Fruit fly (Drosophila melanogaster) whole organism, embryonic: ENCODE data around the gene CG15530.

Source experiments
- Antp ChIP-seq: fragments of 200-800 bp; sonication (Bioruptor generic); optimal IDR thresholded peaks from 3 replicates; lab custom pipeline; 2016; ENCODE audit warnings: missing biosample characterization, missing genetic modification characterization
- BEAF-32 ChIP-seq: fragments of 200-800 bp; sonication (Bioruptor generic); optimal IDR thresholded peaks from 3 replicates; lab custom pipeline; 2017; ENCODE audit warnings: missing biosample characterization, missing genetic modification characterization, mild to moderate bottlenecking, moderate library complexity, missing genetic modification reagents
- Blimp-1 ChIP-seq: fragments of 200-800 bp; sonication (Bioruptor generic); optimal IDR thresholded peaks from 3 replicates; lab custom pipeline; 2018; ENCODE audit warnings: missing biosample characterization, missing genetic modification characterization, mild to moderate bottlenecking, moderate library complexity, missing genetic modification reagents
- Bteb2 ChIP-seq: fragments of 200-800 bp; sonication (Bioruptor generic); optimal IDR thresholded peaks from 2 replicates; lab custom pipeline; 2016; ENCODE audit warnings: missing biosample characterization, missing genetic modification characterization
- CG10321 ChIP-seq: fragments of 200-800 bp; sonication (Bioruptor generic); IDR thresholded peaks from 2 replicates; pipeline ENCODE4 v1.3.6; 2022; ENCODE audit warnings: missing biosample characterization, missing genetic modification characterization
- CG10462 ChIP-seq: fragments of 200-800 bp; sonication (Bioruptor generic); optimal IDR thresholded peaks from 2 replicates; lab custom pipeline; 2016; ENCODE audit warnings: missing biosample characterization, missing genetic modification characterization
- CG11456 ChIP-seq: fragments of 200-800 bp; sonication (Bioruptor generic); IDR thresholded peaks from 3 replicates; pipeline ENCODE4 v1.3.6; 2022; ENCODE audit warnings: missing biosample characterization, missing genetic modification characterization
- CG12769 ChIP-seq: fragments of 200-800 bp; sonication (Bioruptor generic); optimal IDR thresholded peaks from 2 replicates; lab custom pipeline; 2019; ENCODE audit warnings: missing biosample characterization, mild to moderate bottlenecking, missing genetic modification characterization, moderate library complexity
- CG13894 ChIP-seq: fragments of 200-800 bp; sonication (Bioruptor generic); optimal IDR thresholded peaks from 3 replicates; lab custom pipeline; 2018; ENCODE audit warnings: missing biosample characterization, mild to moderate bottlenecking, missing genetic modification characterization, moderate library complexity
- CG14441 ChIP-seq: fragments of 200-800 bp; sonication (Bioruptor generic); IDR thresholded peaks from 2 replicates; pipeline ENCODE4 v1.3.6; 2022; ENCODE audit warnings: missing biosample characterization, missing genetic modification characterization
- CG15514 ChIP-seq: fragments of 200-800 bp; sonication (Bioruptor generic); optimal IDR thresholded peaks from 3 replicates; lab custom pipeline; 2017; ENCODE audit warnings: missing biosample characterization, missing genetic modification characterization, mild to moderate bottlenecking, moderate library complexity, missing genetic modification reagents
- CG16779 ChIP-seq: fragments of 200-800 bp; sonication (Bioruptor generic); IDR thresholded peaks from 2 replicates; pipeline ENCODE4 v1.3.6; 2022; ENCODE audit warnings: missing biosample characterization, missing genetic modification characterization
- CG17359 ChIP-seq: fragments of 200-800 bp; sonication (Bioruptor generic); optimal IDR thresholded peaks from 3 replicates; lab custom pipeline; 2018; ENCODE audit warnings: missing biosample characterization, mild to moderate bottlenecking, missing genetic modification characterization, moderate library complexity
- CG30403 ChIP-seq: fragments of 200-800 bp; sonication (Bioruptor generic); optimal IDR thresholded peaks from 3 replicates; lab custom pipeline; 2016; ENCODE audit warnings: missing biosample characterization, missing genetic modification characterization
- CG31365 ChIP-seq: fragments of 200-800 bp; sonication (Bioruptor generic); optimal IDR thresholded peaks from 2 replicates; lab custom pipeline; 2018; ENCODE audit warnings: missing biosample characterization, mild to moderate bottlenecking, missing genetic modification characterization
- CG4404 ChIP-seq: fragments of 200-800 bp; sonication (Bioruptor generic); IDR thresholded peaks from 2 replicates; pipeline ENCODE4 v1.3.6; 2022; ENCODE audit warnings: missing biosample characterization, missing genetic modification characterization
- CG5953 ChIP-seq: fragments of 200-800 bp; sonication (Bioruptor generic); IDR thresholded peaks from 2 replicates; pipeline ENCODE4 v1.3.6; 2022; ENCODE audit warnings: missing biosample characterization, missing genetic modification characterization
- CG8290 ChIP-seq, 3 experiments: fragments of 200-800 bp; sonication (Bioruptor generic); optimal IDR thresholded peaks; 2 replicates each; lab custom pipeline; 2016 to 2019; ENCODE audit warnings: missing biosample characterization in 3 of 3, missing genetic modification characterization in 3 of 3, mild to moderate bottlenecking in 2 of 3, moderate library complexity in 1 of 3
- CG8944 ChIP-seq: fragments of 200-800 bp; sonication (Bioruptor generic); optimal IDR thresholded peaks from 3 replicates; lab custom pipeline; 2016; ENCODE audit warnings: missing biosample characterization, missing genetic modification characterization
- D19A ChIP-seq: fragments of 200-800 bp; optimal IDR thresholded peaks from 3 replicates; lab custom pipeline; 2019; ENCODE audit warnings: missing biosample characterization, mild to moderate bottlenecking, missing genetic modification characterization, moderate library complexity
- Dp ChIP-seq: fragments of 200-800 bp; sonication (Bioruptor generic); optimal IDR thresholded peaks from 2 replicates; lab custom pipeline; 2018; ENCODE audit warnings: missing biosample characterization, mild to moderate bottlenecking, missing genetic modification characterization, moderate library complexity
- HmgZ ChIP-seq: fragments of 200-800 bp; sonication (Bioruptor generic); optimal IDR thresholded peaks from 2 replicates; lab custom pipeline; 2018; ENCODE audit warnings: missing biosample characterization, mild to moderate bottlenecking, missing genetic modification characterization
- MBD-R2 ChIP-seq: fragments of 200-800 bp; sonication (Bioruptor generic); IDR thresholded peaks from 2 replicates; pipeline ENCODE4 v1.3.6; 2022; ENCODE audit warnings: missing biosample characterization, missing genetic modification characterization
- Med ChIP-seq: fragments of 200-800 bp; sonication (Bioruptor generic); peaks from one replicate; lab custom pipeline; 2016; ENCODE audit warnings: missing biosample characterization, missing genetic modification characterization, mild to moderate bottlenecking, inconsistent platforms, moderate library complexity
- Nf-YB ChIP-seq: fragments of 200-800 bp; sonication (Bioruptor generic); optimal IDR thresholded peaks from 3 replicates; lab custom pipeline; 2019; ENCODE audit warnings: missing biosample characterization, mild to moderate bottlenecking, missing genetic modification characterization, moderate library complexity
- Pdp1 ChIP-seq, 2 experiments: fragments of 200-800 bp; sonication (Bioruptor generic); optimal IDR thresholded peaks; 3 replicates each; lab custom pipeline; 2016; ENCODE audit warnings: missing biosample characterization in 2 of 2, missing genetic modification characterization in 2 of 2, mild to moderate bottlenecking in 1 of 2, moderate library complexity in 1 of 2
- Poxn ChIP-seq: fragments of 200-800 bp; sonication (Bioruptor generic); IDR thresholded peaks from 2 replicates; pipeline ENCODE4 v1.3.6; 2022; ENCODE audit warnings: missing biosample characterization, missing genetic modification characterization
- Rfx ChIP-seq: fragments of 200-800 bp; sonication (Bioruptor generic); IDR thresholded peaks from 2 replicates; pipeline ENCODE4 v1.3.6; 2022; ENCODE audit warnings: missing biosample characterization, missing genetic modification characterization
- Side ChIP-seq: fragments of 200-800 bp; sonication (Bioruptor generic); optimal IDR thresholded peaks from 2 replicates; lab custom pipeline; 2016; ENCODE audit warnings: missing biosample characterization, missing genetic modification characterization
- Taf1 ChIP-seq: fragments of 200-800 bp; sonication (Bioruptor generic); IDR thresholded peaks from 2 replicates; pipeline ENCODE4 v1.3.6; 2022; ENCODE audit warnings: missing biosample characterization, missing genetic modification characterization
- Xbp1 ChIP-seq: fragments of 200-800 bp; sonication (Bioruptor generic); optimal IDR thresholded peaks from 3 replicates; lab custom pipeline; 2016; ENCODE audit warnings: missing biosample characterization, mild to moderate bottlenecking, missing genetic modification characterization
- amos ChIP-seq: fragments of 200-800 bp; sonication (Bioruptor generic); IDR thresholded peaks from 2 replicates; pipeline ENCODE4 v1.3.6; 2022; ENCODE audit warnings: missing biosample characterization, missing genetic modification characterization; ENCODE audit not compliant: partially characterized antibody
- az2 ChIP-seq: fragments of 200-800 bp; sonication (Bioruptor generic); optimal IDR thresholded peaks from 3 replicates; lab custom pipeline; 2016; ENCODE audit warnings: missing biosample characterization, missing genetic modification characterization
- br ChIP-seq: fragments of >200 bp; optimal IDR thresholded peaks from 2 replicates; lab custom pipeline; 2017
- da ChIP-seq: fragments of 200-800 bp; sonication (Bioruptor generic); optimal IDR thresholded peaks from 2 replicates; lab custom pipeline; 2016; ENCODE audit warnings: missing biosample characterization, missing genetic modification characterization
- dm ChIP-seq: fragments of 200-800 bp; sonication (Bioruptor generic); optimal IDR thresholded peaks from 3 replicates; lab custom pipeline; 2016; ENCODE audit warnings: missing biosample characterization, missing genetic modification characterization
- dmrt11E ChIP-seq: fragments of 200-800 bp; sonication (Bioruptor generic); optimal IDR thresholded peaks from 3 replicates; lab custom pipeline; 2018; ENCODE audit warnings: missing biosample characterization, mild to moderate bottlenecking, missing genetic modification characterization, moderate library complexity
- fd96Cb ChIP-seq: fragments of 200-800 bp; sonication (Bioruptor generic); optimal IDR thresholded peaks from 2 replicates; lab custom pipeline; 2018; ENCODE audit warnings: missing biosample characterization, mild to moderate bottlenecking, missing genetic modification characterization, moderate library complexity
- gem ChIP-seq: fragments of 200-800 bp; sonication (Bioruptor generic); optimal IDR thresholded peaks from 2 replicates; lab custom pipeline; 2019; ENCODE audit warnings: missing biosample characterization, mild to moderate bottlenecking, missing genetic modification characterization, moderate library complexity
- grn ChIP-seq: fragments of 200-800 bp; sonication (Bioruptor generic); optimal IDR thresholded peaks from 3 replicates; lab custom pipeline; 2017; ENCODE audit warnings: missing biosample characterization, missing genetic modification characterization
- gsb ChIP-seq: fragments of 200-800 bp; sonication (Bioruptor generic); IDR thresholded peaks from 2 replicates; pipeline ENCODE4 v1.3.6; 2022; ENCODE audit warnings: missing biosample characterization, missing genetic modification characterization
- hkb ChIP-seq, 2 experiments: fragments of 200-800 bp in 1 of 2; fragments of >200 bp in 1 of 2; sonication (Bioruptor generic) in 1 of 2; IDR thresholded peaks in 1 of 2; optimal IDR thresholded peaks in 1 of 2; 2 replicates each; pipeline versions ENCODE4 v1.3.6 to Lab custom; 2017 to 2022; ENCODE audit warnings: missing biosample characterization in 1 of 2, missing genetic modification characterization in 1 of 2
- ken ChIP-seq: fragments of 200-800 bp; sonication (Bioruptor generic); IDR thresholded peaks from 3 replicates; pipeline ENCODE4 v1.3.6; 2022; ENCODE audit warnings: missing biosample characterization, missing genetic modification characterization
- lbe ChIP-seq: fragments of 200-800 bp; sonication (Bioruptor generic); optimal IDR thresholded peaks from 2 replicates; lab custom pipeline; 2016; ENCODE audit warnings: missing biosample characterization, mild to moderate bottlenecking, missing genetic modification characterization
- lmd ChIP-seq: fragments of 200-800 bp; sonication (Bioruptor generic); IDR thresholded peaks from 2 replicates; pipeline ENCODE4 v1.3.6; 2022; ENCODE audit warnings: missing biosample characterization, missing genetic modification characterization
- otp ChIP-seq: fragments of 200-800 bp; sonication (Bioruptor generic); IDR thresholded peaks from 3 replicates; pipeline ENCODE4, ENCODE4 v1.3.6; 2022; ENCODE audit warnings: missing biosample characterization, missing genetic modification characterization
- sc ChIP-seq, 3 experiments: fragments of >200 bp in 2 of 3; fragments of 200-800 bp in 1 of 3; sonication (Bioruptor generic) in 1 of 3; optimal IDR thresholded peaks; 2 replicates in 2 of 3; 3 replicates in 1 of 3; lab custom pipeline; 2017; ENCODE audit warnings: mild to moderate bottlenecking in 1 of 3, missing biosample characterization in 1 of 3, missing genetic modification characterization in 1 of 3, missing genetic modification reagents in 1 of 3
- sens ChIP-seq: fragments of 200-800 bp; sonication (Bioruptor generic); peaks from one replicate; lab custom pipeline; 2016; ENCODE audit warnings: missing biosample characterization, missing genetic modification characterization
- tx ChIP-seq: fragments of 200-800 bp; sonication (Bioruptor generic); optimal IDR thresholded peaks from 2 replicates; lab custom pipeline; 2016; ENCODE audit warnings: missing biosample characterization, missing genetic modification characterization

CG15530 gene

dm6 chr3R:30200091-30200698 lies 22.5 kb downstream of the CG15530 start (continued):
- TF ChIP-seq Rfx (GFP tag; lab: Robert Waterston, UW) (peak; percentile 26; the same call in 1 of the 2 replicates), sc (optimal IDR thresholded peaks at IDR 0.05; lab: Kevin White, UChicago) (no peak), sc (GFP tag; optimal IDR thresholded peaks at IDR 0.05; lab: Kevin White, UChicago) (no peak), Xbp1 (GFP tag; lab: Kevin White, UChicago) (peak; percentile 11), gsb (no peak), tx (GFP tag; lab: Kevin White, UChicago) (no peak), fd96Cb (tag; lab: Kevin White, UChicago) (peak; percentile 5), lbe (GFP tag; lab: Kevin White, UChicago) (no peak), Taf1 (0 out of 2 replicates have a peak, but pooled peaks have one; percentile 41), az2 (GFP tag; lab: Kevin White, UChicago) (no peak), sens (GFP tag; lab: Kevin White, UChicago) (peak; percentile 61), br (lab: Kevin White, UChicago) (no peak), Antp (peak; percentile 24), dm (GFP tag; lab: Kevin White, UChicago) (no peak), CG31365 (tag; lab: Kevin White, UChicago) (no peak), CG15514 (peak; percentile 6), CG17359 (tag; lab: Kevin White, UChicago) (peak; percentile 18), MBD-R2 (peak; percentile 11; the same call in 1 of the 2 replicates), CG8944 (GFP tag; lab: Kevin White, UChicago) (no peak), Nf-YB (GFP tag; lab: Kevin White, UChicago) (no peak), CG13894 (tag; lab: Kevin White, UChicago) (no peak), Pdp1 (GFP tag; optimal IDR thresholded peaks at IDR 0.05; lab: Kevin White, UChicago) (peak; percentile 29 to 80), amos (no peak; the same call in 1 of the 2 replicates), CG8290 (GFP tag; optimal IDR thresholded peaks at IDR 0.05; lab: Kevin White, UChicago) (no peak), CG8290 (tag; optimal IDR thresholded peaks at IDR 0.05; lab: Kevin White, UChicago) (peak in 1 of 2 experiments; percentile 75), D19A (tag; lab: Kevin White, UChicago) (peak; percentile 0), CG4404 (no peak), CG12769 (tag; lab: Kevin White, UChicago) (peak; percentile 96), lmd (GFP tag; lab: Robert Waterston, UW) (peak; percentile 36), Bteb2 (GFP tag; lab: Kevin White, UChicago) (peak; percentile 21), dmrt11E (no peak), BEAF-32 (GFP tag; lab: Kevin White, UChicago) (no peak), CG14441 (no peak), Med (peak; percentile 78), grn (GFP tag; lab: Kevin White, UChicago) (peak; percentile 7), ken (no peak), CG30403 (GFP tag; lab: Kevin White, UChicago) (peak; percentile 12), CG10321 (no peak), da (GFP tag; lab: Kevin White, UChicago) (peak; percentile 13), Blimp-1 (peak; percentile 2), Side (GFP tag; lab: Kevin White, UChicago) (peak; percentile 33), CG16779 (GFP tag; lab: Robert Waterston, UW) (0 out of 2 replicates have a peak, but pooled peaks have one; percentile 61), gem (tag; lab: Kevin White, UChicago) (peak; percentile 34), otp (GFP tag; lab: Robert Waterston, UW) (0 out of 3 replicates have a peak, but pooled peaks have one; percentile 24), HmgZ (no peak), Poxn (GFP tag; lab: Robert Waterston, UW) (no peak), Dp (GFP tag; lab: Kevin White, UChicago) (no peak), CG5953 (GFP tag; lab: Robert Waterston, UW) (no peak), CG10462 (GFP tag; lab: Kevin White, UChicago) (no peak), CG11456 (GFP tag; lab: Robert Waterston, UW) (peak; percentile 71; the same call in 2 of the 3 replicates), hkb (optimal IDR thresholded peaks at IDR 0.05; lab: Kevin White, UChicago) (no peak), hkb (GFP tag; IDR thresholded peaks at IDR 0.05; lab: Robert Waterston, UW) (peak; percentile 29; the same call in 1 of the 2 replicates)
